Worm (Caenorhabditis elegans) whole organism, L4 larva: Measurements from ENCODE around the gene trap-4.

ENCODE experiments used
- F26F4.8 ChIP-seq: fragments of 200-800 bp; sonication (Bioruptor generic); conservative IDR thresholded peaks from 2 replicates; pipeline ENCODE4 v1.3.6; 2022; ENCODE audit warnings: missing genetic modification characterization, missing compliant biosample characterization
- F37D6.2 ChIP-seq: sonication (generic microtip); optimal IDR thresholded peaks from 2 replicates; lab custom pipeline; 2016; ENCODE audit warnings: mild to moderate bottlenecking, missing genetic modification characterization, missing compliant biosample characterization
- F49E8.2 ChIP-seq: sonication (generic microtip); optimal IDR thresholded peaks from 2 replicates; lab custom pipeline; 2016; ENCODE audit warnings: missing compliant biosample characterization, mild to moderate bottlenecking, missing genetic modification characterization, borderline replicate concordance
- T26A8.4 ChIP-seq: fragments of 200-800 bp; sonication (Bioruptor generic); IDR thresholded peaks from 2 replicates; pipeline ENCODE4 v1.3.6; 2022; ENCODE audit warnings: missing genetic modification characterization, missing compliant biosample characterization
- Y48G9A.11 ChIP-seq: fragments of 200-800 bp; sonication (Bioruptor generic); IDR thresholded peaks from 2 replicates; pipeline ENCODE4 v1.3.6; 2022; ENCODE audit warnings: missing genetic modification reagents, missing genetic modification characterization, missing compliant biosample characterization
- Y75B8A.6 ChIP-seq: fragments of 200-800 bp; sonication (Bioruptor generic); IDR thresholded peaks from 2 replicates; pipeline ENCODE4 v1.3.6; 2022; ENCODE audit warnings: missing genetic modification reagents, missing genetic modification characterization, missing compliant biosample characterization
- ZK337.2 ChIP-seq: fragments of 200-800 bp; sonication (Bioruptor generic); IDR thresholded peaks from 2 replicates; pipeline ENCODE4 v1.3.6; 2022; ENCODE audit warnings: missing genetic modification reagents, missing genetic modification characterization, missing compliant biosample characterization
- aly-2 ChIP-seq: sonication (generic microtip); optimal IDR thresholded peaks from 2 replicates; lab custom pipeline; 2018; ENCODE audit warnings: missing biosample characterization, missing genetic modification characterization
- ama-1 ChIP-seq: fragments of 150-350 bp; optimal IDR thresholded peaks from 2 replicates; lab custom pipeline; 2014; ENCODE audit warnings: inconsistent platforms, mixed read lengths
- arid-1 ChIP-seq: fragments of 200-800 bp; sonication (Bioruptor generic); conservative IDR thresholded peaks from 2 replicates; pipeline ENCODE4 v1.3.6; 2022; ENCODE audit warnings: missing genetic modification reagents, missing genetic modification characterization, missing compliant biosample characterization
- ceh-28 ChIP-seq: fragments of 150-350 bp; optimal IDR thresholded peaks from 2 replicates; lab custom pipeline; 2014; ENCODE audit warnings: missing biosample characterization, missing genetic modification reagents, missing genetic modification characterization
- ceh-62 ChIP-seq: sonication (generic microtip); optimal IDR thresholded peaks from 2 replicates; lab custom pipeline; 2017; ENCODE audit warnings: missing biosample characterization, missing genetic modification characterization
- ceh-82 ChIP-seq: sonication (generic microtip); optimal IDR thresholded peaks from 2 replicates; lab custom pipeline; 2017; ENCODE audit warnings: missing biosample characterization, missing genetic modification characterization
- dmd-9 ChIP-seq: fragments of 200-800 bp; sonication (Bioruptor generic); IDR thresholded peaks from 2 replicates; pipeline ENCODE4 v1.3.6; 2022; ENCODE audit warnings: missing genetic modification reagents, missing genetic modification characterization, missing compliant biosample characterization
- dpl-1 ChIP-seq: fragments of 150-350 bp; optimal IDR thresholded peaks from 2 replicates; lab custom pipeline; 2014; ENCODE audit warnings: missing biosample characterization, missing genetic modification reagents, missing genetic modification characterization
- egl-27 ChIP-seq: sonication (generic microtip); optimal IDR thresholded peaks from 3 replicates; lab custom pipeline; 2017; ENCODE audit warnings: missing biosample characterization, missing genetic modification reagents, missing genetic modification characterization
- egl-43 ChIP-seq: fragments of 200-800 bp; sonication (Bioruptor generic); IDR thresholded peaks from 2 replicates; pipeline ENCODE4 v1.3.6; 2022; ENCODE audit warnings: missing genetic modification reagents, missing genetic modification characterization, missing compliant biosample characterization
- fos-1 ChIP-seq: fragments of 150-350 bp; optimal IDR thresholded peaks from 2 replicates; lab custom pipeline; 2014; ENCODE audit warnings: missing biosample characterization, missing genetic modification characterization
- gei-8 ChIP-seq: fragments of 200-800 bp; sonication (Bioruptor generic); optimal IDR thresholded peaks from 2 replicates; lab custom pipeline; 2018; ENCODE audit warnings: mild to moderate bottlenecking, missing genetic modification characterization, missing compliant biosample characterization
- hif-1 ChIP-seq, 2 experiments: sonication (generic microtip); optimal IDR thresholded peaks; 2 replicates each; lab custom pipeline; 2016 to 2017; ENCODE audit warnings: missing compliant biosample characterization in 2 of 2, missing genetic modification characterization in 2 of 2, missing genetic modification reagents in 2 of 2, missing genotype in 2 of 2, mild to moderate bottlenecking in 1 of 2
- hlh-11 ChIP-seq: fragments of 200-800 bp; sonication (Bioruptor generic); optimal IDR thresholded peaks from 2 replicates; lab custom pipeline; 2018; ENCODE audit warnings: mild to moderate bottlenecking, missing genetic modification characterization, missing compliant biosample characterization
- hlh-30 ChIP-seq: sonication (generic microtip); optimal IDR thresholded peaks from 2 replicates; lab custom pipeline; 2017; ENCODE audit warnings: antibody characterized with exemption, mild to moderate bottlenecking, missing genetic modification characterization, missing compliant biosample characterization; ENCODE audit not compliant: insufficient read depth
- jun-1 ChIP-seq: fragments of 150-350 bp; optimal IDR thresholded peaks from 2 replicates; lab custom pipeline; 2014; ENCODE audit warnings: missing biosample characterization, missing genetic modification reagents, missing genetic modification characterization
- lim-7 ChIP-seq: fragments of 200-800 bp; sonication (Bioruptor generic); IDR thresholded peaks from 2 replicates; pipeline ENCODE4 v1.3.6; 2022; ENCODE audit warnings: missing genetic modification characterization, missing compliant biosample characterization
- lin-38 ChIP-seq: fragments of 200-800 bp; sonication (Bioruptor generic); IDR thresholded peaks from 2 replicates; pipeline ENCODE4 v1.3.6; 2022; ENCODE audit warnings: missing genetic modification reagents, missing genetic modification characterization, missing compliant biosample characterization
- lin-39 ChIP-seq: fragments of 150-350 bp; optimal IDR thresholded peaks from 2 replicates; lab custom pipeline; 2014; ENCODE audit warnings: missing biosample characterization, missing genetic modification reagents, missing genetic modification characterization
- madf-5 ChIP-seq, 2 experiments: fragments of 200-800 bp; sonication (Bioruptor generic); IDR thresholded peaks; 2 replicates each; pipeline ENCODE4 v1.3.6; 2022; ENCODE audit warnings: missing compliant biosample characterization in 2 of 2, missing genetic modification characterization in 2 of 2
- mdt-29 ChIP-seq: fragments of 200-800 bp; sonication (Bioruptor generic); IDR thresholded peaks from 2 replicates; pipeline ENCODE4 v1.3.6; 2022; ENCODE audit warnings: missing genetic modification reagents, missing genetic modification characterization, missing compliant biosample characterization
- mep-1 ChIP-seq: fragments of 150-350 bp; sonication (generic microtip); optimal IDR thresholded peaks from 3 replicates; lab custom pipeline; 2014; ENCODE audit warnings: missing biosample characterization, missing genetic modification characterization
- mxl-2 ChIP-seq: fragments of 200-800 bp; sonication (Bioruptor generic); conservative IDR thresholded peaks from 2 replicates; pipeline ENCODE4 v1.3.6; 2022; ENCODE audit warnings: missing genetic modification reagents, missing genetic modification characterization, missing compliant biosample characterization
- mxl-3 ChIP-seq: fragments of 200-800 bp; sonication (Bioruptor generic); optimal IDR thresholded peaks from 2 replicates; lab custom pipeline; 2018; ENCODE audit warnings: mild to moderate bottlenecking, missing genetic modification characterization, missing compliant biosample characterization
- nhr-102 ChIP-seq: sonication (generic microtip); optimal IDR thresholded peaks from 2 replicates; lab custom pipeline; 2016; ENCODE audit warnings: mild to moderate bottlenecking, missing genetic modification characterization, moderate library complexity, missing compliant biosample characterization
- nhr-41 ChIP-seq: fragments of 200-800 bp; sonication (Bioruptor generic); IDR thresholded peaks from 2 replicates; pipeline ENCODE4 v1.3.6; 2022; ENCODE audit warnings: missing genetic modification reagents, missing genetic modification characterization, missing compliant biosample characterization
- nhr-42 ChIP-seq: fragments of 200-800 bp; sonication (Bioruptor generic); IDR thresholded peaks from 2 replicates; pipeline ENCODE4 v1.3.6; 2022; ENCODE audit warnings: missing genetic modification characterization, missing compliant biosample characterization
- nhr-48 ChIP-seq: sonication (generic microtip); optimal IDR thresholded peaks from 2 replicates; lab custom pipeline; 2016; ENCODE audit warnings: mild to moderate bottlenecking, missing genetic modification characterization, missing compliant biosample characterization
- nhr-76 ChIP-seq: fragments of 150-350 bp; optimal IDR thresholded peaks from 2 replicates; lab custom pipeline; 2014; ENCODE audit warnings: missing biosample characterization, missing genetic modification characterization
- saeg-2 ChIP-seq: fragments of 200-800 bp; sonication (Bioruptor generic); IDR thresholded peaks from 2 replicates; pipeline ENCODE4 v1.3.6; 2022; ENCODE audit warnings: missing genetic modification reagents, missing genetic modification characterization, missing compliant biosample characterization
- sdz-12 ChIP-seq: fragments of 200-800 bp; sonication (Bioruptor generic); optimal IDR thresholded peaks from 2 replicates; lab custom pipeline; 2018; ENCODE audit warnings: mild to moderate bottlenecking, missing genetic modification characterization, missing compliant biosample characterization
- set-16 ChIP-seq: fragments of 200-800 bp; sonication (Bioruptor generic); IDR thresholded peaks from 2 replicates; pipeline ENCODE4 v1.3.6; 2022; ENCODE audit warnings: missing genetic modification reagents, missing genetic modification characterization, missing compliant biosample characterization
- skn-1 ChIP-seq: fragments of 150-350 bp; optimal IDR thresholded peaks from 2 replicates; lab custom pipeline; 2014; ENCODE audit warnings: missing biosample characterization, missing genetic modification characterization
- snpc-1.2 ChIP-seq: fragments of 200-800 bp; sonication (Bioruptor generic); IDR thresholded peaks from 2 replicates; pipeline ENCODE4 v1.3.6; 2022; ENCODE audit warnings: missing genetic modification reagents, missing genetic modification characterization, missing compliant biosample characterization
- snpc-4 ChIP-seq: fragments of 150-350 bp; optimal IDR thresholded peaks from 2 replicates; lab custom pipeline; 2014; ENCODE audit warnings: missing biosample characterization, missing genetic modification characterization
- tra-1 ChIP-seq: fragments of 200-800 bp; sonication (Bioruptor generic); IDR thresholded peaks from 2 replicates; pipeline ENCODE4 v1.3.6; 2022; ENCODE audit warnings: missing genetic modification reagents, missing genetic modification characterization, missing compliant biosample characterization

The trap-4 gene

DNA sequence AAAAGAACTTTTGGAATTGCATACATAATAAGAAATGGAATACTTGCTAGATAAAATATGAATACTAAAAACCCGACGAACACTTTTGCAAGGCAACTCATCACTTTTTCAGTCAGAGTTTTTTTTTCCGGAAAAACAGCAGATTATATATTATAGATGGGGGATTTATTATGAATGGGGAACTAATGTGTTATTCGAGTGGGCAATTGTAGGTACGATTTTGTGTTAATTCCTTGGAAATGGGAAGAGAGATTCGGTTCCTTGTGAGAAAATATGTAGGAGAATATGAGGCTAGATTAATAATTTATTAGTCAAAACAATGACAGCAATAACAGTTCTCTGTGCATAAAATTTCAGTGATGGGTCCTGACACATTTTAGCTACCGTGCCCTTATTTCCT is 29.2 kb upstream of the trap-4 start, which contains the start of gene faah-5:
TSS of gene faah-5 (minus strand) at position 101 of the 400 bp plus-strand sequence.
- TF ChIP-seq lin-39 (no peak), arid-1 (no peak), F26F4.8 (no peak), mxl-3 (GFP tag; lab: Kevin White, UChicago) (no peak), aly-2 (tag; lab: Kevin White, UChicago) (no peak), F37D6.2 (tag; lab: Kevin White, UChicago) (no peak), tra-1 (GFP tag; lab: Robert Waterston, UW) (no peak), saeg-2 (no peak), set-16 (GFP tag; lab: Robert Waterston, UW) (no peak), mdt-29 (GFP tag; lab: Robert Waterston, UW) (no peak), nhr-76 (tag; lab: Kevin White, UChicago) (no peak), dmd-9 (GFP tag; lab: Robert Waterston, UW) (no peak), snpc-4 (tag; lab: Kevin White, UChicago) (no peak), Y48G9A.11 (no peak)

DNA sequence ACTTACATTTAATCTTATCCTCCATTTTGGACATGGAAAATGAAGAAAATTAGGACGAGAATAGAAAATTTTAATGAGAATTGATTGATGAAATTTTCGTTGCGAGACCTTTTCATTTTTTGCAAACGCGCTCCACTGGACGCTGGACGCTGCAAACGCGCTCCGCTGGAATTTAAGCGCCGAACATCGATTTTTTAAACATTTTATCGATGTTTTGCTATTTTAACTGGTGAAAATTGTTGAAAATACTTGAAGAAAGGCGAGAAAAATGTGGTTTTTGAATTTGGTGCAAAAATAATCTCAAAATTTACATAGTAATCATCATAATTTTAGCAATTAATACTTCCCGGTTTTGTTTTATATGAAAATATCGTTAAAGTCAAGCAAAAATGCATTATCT is 27.6 kb upstream of the trap-4 start, which contains the start of gene Y56A3A.41:
TSS of gene Y56A3A.41 (minus strand) at position 101 of the 400 bp plus-strand sequence.
- TF ChIP-seq nhr-41 (GFP tag; lab: Robert Waterston, UW) (no peak), T26A8.4 (GFP tag; lab: Robert Waterston, UW) (no peak), nhr-42 (GFP tag; lab: Robert Waterston, UW) (no peak), egl-43 (GFP tag; lab: Robert Waterston, UW) (no peak), snpc-1.2 (no peak)

DNA sequence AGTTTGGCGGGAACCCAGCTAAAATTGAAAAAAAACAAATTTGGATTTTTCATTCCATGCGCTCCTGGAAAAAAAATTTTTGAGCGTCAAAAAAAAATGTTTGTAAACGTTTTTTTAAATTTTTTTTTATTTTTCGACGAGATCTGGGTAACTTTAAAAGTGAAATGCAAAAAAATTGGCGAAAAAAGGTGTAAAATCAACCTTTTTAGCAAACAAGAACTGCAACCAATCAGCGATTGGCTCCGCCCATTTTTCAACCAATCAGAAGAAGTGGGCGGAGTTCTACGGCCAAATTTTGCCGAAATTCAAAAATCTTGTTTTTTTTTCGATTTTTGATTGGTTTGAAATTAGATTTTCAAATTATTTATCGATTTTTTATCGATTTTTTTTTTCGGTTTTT is 25.0 kb upstream of the trap-4 start:
- TF ChIP-seq ZK337.2 (GFP tag; lab: Robert Waterston, UW) (no peak), ceh-28 (tag; lab: Kevin White, UChicago) (peak; percentile 3), egl-27 (tag; lab: Kevin White, UChicago) (no peak), Y75B8A.6 (GFP tag; lab: Robert Waterston, UW) (no peak), hif-1 (tag; optimal IDR thresholded peaks at IDR 0.05; lab: Kevin White, UChicago) (no peak), hlh-11 (tag; lab: Kevin White, UChicago) (no peak), fos-1 (tag; lab: Kevin White, UChicago) (no peak)
- TF ChIP-seq, all 104 proteins: peak for 1

DNA sequence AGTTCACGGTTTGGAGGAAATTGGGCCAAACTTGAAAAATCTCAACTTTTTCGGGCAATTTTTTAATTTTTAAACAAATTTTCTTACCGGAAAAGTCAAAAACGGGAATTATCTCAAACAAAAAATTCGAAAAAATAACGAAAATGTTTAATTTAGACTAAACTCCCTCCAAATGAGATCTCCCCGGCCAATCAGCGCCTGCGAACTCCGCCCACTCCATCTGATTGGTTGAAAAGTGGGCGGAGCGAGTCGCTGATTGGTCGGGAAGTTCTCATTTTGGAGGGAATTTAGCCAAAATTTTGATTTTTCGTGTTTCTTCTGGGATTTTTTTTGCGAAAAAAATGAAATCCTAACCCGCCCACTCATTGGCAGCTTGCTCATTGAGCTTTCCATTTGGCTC is 23.9 kb upstream of the trap-4 start:
- TF ChIP-seq dpl-1 (GFP tag; lab: Kevin White, UChicago) (no peak), mep-1 (tag; lab: Kevin White, UChicago) (no peak), ceh-62 (no peak), F49E8.2 (tag; lab: Kevin White, UChicago) (no peak)
- TF ChIP-seq, all 104 proteins: peak for 0

DNA sequence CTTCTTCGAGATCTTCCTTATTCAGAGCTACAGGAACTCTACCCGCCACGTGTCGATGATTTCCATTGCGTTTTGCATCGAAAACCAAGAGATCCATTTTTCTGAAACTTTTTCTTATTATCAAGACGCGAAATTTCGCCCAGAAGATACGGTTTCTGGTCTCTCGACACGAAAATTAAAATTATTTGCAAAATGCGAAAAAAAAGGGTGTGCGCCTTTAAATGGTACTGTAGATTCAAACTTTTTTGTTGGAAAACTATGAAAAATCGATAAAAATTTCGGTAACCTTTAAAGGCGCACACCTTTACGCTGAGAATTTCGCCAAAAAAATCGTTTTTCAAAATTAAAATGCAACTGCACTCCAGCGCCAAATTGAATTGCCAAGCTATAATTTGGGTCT is 22.4 kb upstream of the trap-4 start, which contains the start of gene tsen-2:
TSS of gene tsen-2 (minus strand) at position 101 of the 400 bp plus-strand sequence.
- TF ChIP-seq jun-1 (tag; lab: Kevin White, UChicago) = no peak
- TF ChIP-seq hlh-30 = no peak
- no peak for TF ChIP-seq ama-1 (lab: Kevin White, UChicago)
- TF ChIP-seq skn-1 (tag; lab: Kevin White, UChicago) = no peak
- no peak for TF ChIP-seq gei-8
- no peak for TF ChIP-seq ceh-82 (tag; lab: Kevin White, UChicago)
- no peak for TF ChIP-seq lim-7 (GFP tag; lab: Robert Waterston, UW)
- TF ChIP-seq hlh-11 (tag; lab: Kevin White, UChicago) = no peak
- TF ChIP-seq nhr-102 (tag; lab: Kevin White, UChicago) = no peak
- no peak for TF ChIP-seq nhr-48
- no peak for TF ChIP-seq tra-1 (GFP tag; lab: Robert Waterston, UW)
- TF ChIP-seq T26A8.4 (GFP tag; lab: Robert Waterston, UW) = no peak
- no peak for TF ChIP-seq madf-5 (GFP tag; IDR thresholded peaks at IDR 0.05; lab: Robert Waterston, UW)
- TF ChIP-seq sdz-12 (GFP tag; lab: Kevin White, UChicago) = no peak
- TF ChIP-seq mxl-2 (GFP tag; lab: Robert Waterston, UW) = no peak
- no peak for TF ChIP-seq lin-38 (GFP tag; lab: Robert Waterston, UW)
- TF ChIP-seq fos-1 (tag; lab: Kevin White, UChicago) = no peak
- no peak for TF ChIP-seq dpl-1 (GFP tag; lab: Kevin White, UChicago)
- TF ChIP-seq, all 104 proteins: peak for 0
